Worm (Caenorhabditis elegans): ENCODE results near the gene parn-1.

Gene parn-1

ce11 chrV:12659426-12659825, 35.6 kb downstream of the parn-1 start, which contains the start of gene ccch-3 (continued):
- no peak for TF ChIP-seq rpc-1 (optimal IDR thresholded peaks at IDR 0.05)
- TF ChIP-seq rpc-1 (tag; optimal IDR thresholded peaks at IDR 0.05): no peak
- TF ChIP-seq hrde-1 (tag; optimal IDR thresholded peaks at IDR 0.05; ENCODE audit: borderline replicate concordance): peak; percentile 32
- no peak for TF ChIP-seq T07F8.4 (tag; optimal IDR thresholded peaks at IDR 0.05)
- peak; percentile 65 for TF ChIP-seq atf-7 (tag; optimal IDR thresholded peaks at IDR 0.05)
- TF ChIP-seq zfh-2 (GFP tag; conservative IDR thresholded peaks at IDR 0.05): no peak
- peak; percentile 53 for TF ChIP-seq unc-130 (GFP tag; optimal IDR thresholded peaks at IDR 0.05)
- TF ChIP-seq repo-1 (tag; optimal IDR thresholded peaks at IDR 0.05): peak; percentile 1
- TF ChIP-seq ztf-25 (GFP tag; IDR thresholded peaks at IDR 0.05): no peak
- peak; percentile 53 for TF ChIP-seq nhr-80 (tag; optimal IDR thresholded peaks at IDR 0.05)
- TF ChIP-seq somi-1 (GFP tag; optimal IDR thresholded peaks at IDR 0.05): peak; percentile 42
- TF ChIP-seq F23B12.7 (tag; optimal IDR thresholded peaks at IDR 0.05; ENCODE audit: insufficient read depth): no peak
- TF ChIP-seq F33H1.4 (GFP tag; IDR thresholded peaks at IDR 0.05): peak; percentile 26
- peak; percentile 59 for TF ChIP-seq tlf-1 (GFP tag; optimal IDR thresholded peaks at IDR 0.05)
- TF ChIP-seq ztf-26 (tag; optimal IDR thresholded peaks at IDR 0.05): no peak
- no peak for TF ChIP-seq ets-4 (GFP tag; optimal IDR thresholded peaks at IDR 0.05)
- peak; percentile 72; the same call in 1 of the 2 replicates for TF ChIP-seq dox-1 (GFP tag; IDR thresholded peaks at IDR 0.05)
- peak; percentile 32 for TF ChIP-seq athp-1 (tag; optimal IDR thresholded peaks at IDR 0.05)
- TF ChIP-seq snpc-4 (GFP tag; optimal IDR thresholded peaks at IDR 0.05): peak; percentile 7
- TF ChIP-seq snpc-4 (tag; optimal IDR thresholded peaks at IDR 0.05): peak in 3 of 4 experiments; percentile 43 to 60 (median 52)
- peak; percentile 44; the same call in 1 of the 2 replicates for TF ChIP-seq lin-26 (GFP tag; IDR thresholded peaks at IDR 0.05)
- TF ChIP-seq zim-3 (tag; optimal IDR thresholded peaks at IDR 0.05): no peak
- TF ChIP-seq sdz-38 (tag; optimal IDR thresholded peaks at IDR 0.05): no peak
- TF ChIP-seq mes-4 (tag; optimal IDR thresholded peaks at IDR 0.05): no peak
- peak; percentile 83 for TF ChIP-seq lin-54 (GFP tag; optimal IDR thresholded peaks at IDR 0.05)
- peak; percentile 65 for TF ChIP-seq tbp1 (GFP tag; optimal IDR thresholded peaks at IDR 0.05)
- no peak for TF ChIP-seq ceh-79 (tag; optimal IDR thresholded peaks at IDR 0.05)
- peak; percentile 64 for TF ChIP-seq mcd-1 (GFP tag; IDR thresholded peaks at IDR 0.05)
- peak; percentile 20 for TF ChIP-seq F49E8.2 (tag; optimal IDR thresholded peaks at IDR 0.05; ENCODE audit: insufficient read depth)
- TF ChIP-seq F57C9.4 (tag; optimal IDR thresholded peaks at IDR 0.05): no peak
- TF ChIP-seq unc-62 (GFP tag; optimal IDR thresholded peaks at IDR 0.05): no peak
- no peak for TF ChIP-seq C06A6.2 (GFP tag; conservative IDR thresholded peaks at IDR 0.05)
- peak; percentile 5 for TF ChIP-seq K12H6.12 (tag; optimal IDR thresholded peaks at IDR 0.05)
- TF ChIP-seq attf-6 (GFP tag; IDR thresholded peaks at IDR 0.05): no peak
- no peak for TF ChIP-seq ama-1 (optimal IDR thresholded peaks at IDR 0.05)
- TF ChIP-seq ama-1 (GFP tag; optimal IDR thresholded peaks at IDR 0.05): no peak
- TF ChIP-seq T26A5.8 (tag; optimal IDR thresholded peaks at IDR 0.05): no peak
- TF ChIP-seq C17E4.6 (GFP tag; IDR thresholded peaks at IDR 0.05): peak; percentile 22; the same call in 1 of the 2 replicates
- peak; percentile 26 for TF ChIP-seq sptf-2 (GFP tag; optimal IDR thresholded peaks at IDR 0.05)
- peak; percentile 47; the same call in 1 of the 2 replicates for TF ChIP-seq egl-44 (GFP tag; IDR thresholded peaks at IDR 0.05)
- 0 out of 2 replicates have a peak, but pooled peaks have one; percentile 10 for TF ChIP-seq hmg-20 (GFP tag; IDR thresholded peaks at IDR 0.05)
- TF ChIP-seq him-1 (tag; optimal IDR thresholded peaks at IDR 0.05): peak; percentile 31
- peak; percentile 90 for TF ChIP-seq B0336.3 (GFP tag; IDR thresholded peaks at IDR 0.05)
- TF ChIP-seq mxl-1 (tag; optimal IDR thresholded peaks at IDR 0.05): no peak
- peak in 1 of 3 experiments; percentile 19 for TF ChIP-seq lin-35 (GFP tag; optimal IDR thresholded peaks at IDR 0.05)
- TF ChIP-seq K11D2.4 (GFP tag; IDR thresholded peaks at IDR 0.05): 0 out of 2 replicates have a peak, but pooled peaks have one; percentile 27
- no peak for TF ChIP-seq egrh-3 (GFP tag; IDR thresholded peaks at IDR 0.05)
- TF ChIP-seq ztf-3 (GFP tag; optimal IDR thresholded peaks at IDR 0.05): no peak
- TF ChIP-seq pbrm-1 (GFP tag; IDR thresholded peaks at IDR 0.05): peak; percentile 67; the same call in 1 of the 2 replicates
- 0 out of 2 replicates have a peak, but pooled peaks have one; percentile 9 for TF ChIP-seq ceh-100 (GFP tag; IDR thresholded peaks at IDR 0.05)
